Worm (Caenorhabditis elegans): ENCODE measurements around the gene ZK669.3.

Gene ZK669.3

ce11 chrII:7892761-7893272 lies 48.1 kb upstream of the ZK669.3 start, which contains the start of gene ptc-1 (continued):
- peak; percentile 67 for TF ChIP-seq dpl-1 (GFP tag; optimal IDR thresholded peaks at IDR 0.05)
- TF ChIP-seq Y79H2A.3 (GFP tag; conservative IDR thresholded peaks at IDR 0.05) = no peak
- TF ChIP-seq B0035.1 (tag; optimal IDR thresholded peaks at IDR 0.05) = no peak
- no peak for TF ChIP-seq K12H6.12 (tag; optimal IDR thresholded peaks at IDR 0.05)
- TF ChIP-seq ztf-22 (GFP tag; optimal IDR thresholded peaks at IDR 0.05) = no peak
- TF ChIP-seq nhr-90 (tag; optimal IDR thresholded peaks at IDR 0.05) = no peak
- no peak for TF ChIP-seq sptf-2 (GFP tag; optimal IDR thresholded peaks at IDR 0.05)
- no peak for TF ChIP-seq snpc-1.3 (tag; optimal IDR thresholded peaks at IDR 0.05; ENCODE audit: insufficient read depth)
- peak; percentile 55 for TF ChIP-seq snpc-1.1 (tag; optimal IDR thresholded peaks at IDR 0.05; ENCODE audit: insufficient read depth)
- TF ChIP-seq lin-54 (GFP tag; optimal IDR thresholded peaks at IDR 0.05) = peak; percentile 49
- TF ChIP-seq F39B2.1 (GFP tag; IDR thresholded peaks at IDR 0.05) = no peak
- TF ChIP-seq ceh-91 (GFP tag; IDR thresholded peaks at IDR 0.05) = peak; percentile 60
- 0 out of 2 replicates have a peak, but pooled peaks have one; percentile 21 for TF ChIP-seq B0019.2 (GFP tag; conservative IDR thresholded peaks at IDR 0.05)
- peak; percentile 50 for TF ChIP-seq D2030.7 (GFP tag; IDR thresholded peaks at IDR 0.05)
- TF ChIP-seq him-1 (tag; optimal IDR thresholded peaks at IDR 0.05) = no peak
- no peak for TF ChIP-seq lin-26 (GFP tag; IDR thresholded peaks at IDR 0.05)
- no peak for TF ChIP-seq attf-6 (GFP tag; IDR thresholded peaks at IDR 0.05)
- TF ChIP-seq ztf-28 (GFP tag; IDR thresholded peaks at IDR 0.05) = no peak
- peak; percentile 72 for TF ChIP-seq xnd-1 (tag; optimal IDR thresholded peaks at IDR 0.05)
- no peak for TF ChIP-seq mel-28 (tag; optimal IDR thresholded peaks at IDR 0.05; ENCODE audit: borderline replicate concordance)
- TF ChIP-seq lin-40 (tag; optimal IDR thresholded peaks at IDR 0.05) = no peak
- TF ChIP-seq rec-8 (tag; optimal IDR thresholded peaks at IDR 0.05) = no peak
- TF ChIP-seq F37B4.10 (GFP tag; IDR thresholded peaks at IDR 0.05) = no peak
- TF ChIP-seq dox-1 (GFP tag; IDR thresholded peaks at IDR 0.05) = no peak; the same call in none of the 2 replicates
- no peak for TF ChIP-seq K11D2.4 (GFP tag; IDR thresholded peaks at IDR 0.05)
- no peak for TF ChIP-seq cebp-1 (GFP tag; IDR thresholded peaks at IDR 0.05)
- TF ChIP-seq cebp-1 (tag; optimal IDR thresholded peaks at IDR 0.05) = no peak
- TF ChIP-seq pbrm-1 (GFP tag; IDR thresholded peaks at IDR 0.05) = no peak
- TF ChIP-seq madf-8 (GFP tag; conservative IDR thresholded peaks at IDR 0.05) = peak; percentile 62
- peak; percentile 91 for TF ChIP-seq madf-6 (GFP tag; IDR thresholded peaks at IDR 0.05)
- TF ChIP-seq C17E4.6 (GFP tag; IDR thresholded peaks at IDR 0.05) = no peak
- no peak for TF ChIP-seq snpc-4 (GFP tag; optimal IDR thresholded peaks at IDR 0.05)
- TF ChIP-seq snpc-4 (tag; optimal IDR thresholded peaks at IDR 0.05) = no peak
- no peak for TF ChIP-seq tbp1 (GFP tag; optimal IDR thresholded peaks at IDR 0.05)
- TF ChIP-seq ceh-27 (GFP tag; optimal IDR thresholded peaks at IDR 0.05) = no peak
- TF ChIP-seq unc-130 (GFP tag; optimal IDR thresholded peaks at IDR 0.05) = peak; percentile 17
- peak; percentile 49 for TF ChIP-seq F33H1.4 (GFP tag; IDR thresholded peaks at IDR 0.05)
- no peak for TF ChIP-seq C06A6.2 (GFP tag; conservative IDR thresholded peaks at IDR 0.05)

DNA sequence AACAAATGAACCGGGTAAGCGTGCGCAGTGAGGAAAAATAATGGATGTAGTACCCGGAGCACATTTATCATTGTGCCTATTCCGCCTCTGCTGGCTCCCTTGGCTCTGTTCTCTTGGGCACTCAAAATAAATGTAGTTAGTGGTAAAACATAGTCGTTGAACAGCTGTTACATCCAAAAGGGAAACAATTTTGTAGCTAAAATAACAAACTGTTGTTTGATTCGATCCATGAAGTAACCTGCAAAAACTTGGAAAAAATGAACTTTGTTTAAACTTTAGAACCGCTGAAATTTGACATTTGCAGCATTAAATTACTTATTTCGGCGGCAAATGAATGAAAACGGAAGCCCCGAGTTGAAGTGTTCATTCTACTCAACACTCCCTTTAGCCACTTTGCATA lies 47.3 kb upstream of the ZK669.3 start:
- no peak for TF ChIP-seq tbp1 (GFP tag; optimal IDR thresholded peaks at IDR 0.05)
- TF ChIP-seq madf-3 (GFP tag; IDR thresholded peaks at IDR 0.05) = 0 out of 2 replicates have a peak, but pooled peaks have one; percentile 1
